Fruit fly (Drosophila melanogaster): ENCODE measurements around the gene mkg-p.

mkg-p gene

DNA sequence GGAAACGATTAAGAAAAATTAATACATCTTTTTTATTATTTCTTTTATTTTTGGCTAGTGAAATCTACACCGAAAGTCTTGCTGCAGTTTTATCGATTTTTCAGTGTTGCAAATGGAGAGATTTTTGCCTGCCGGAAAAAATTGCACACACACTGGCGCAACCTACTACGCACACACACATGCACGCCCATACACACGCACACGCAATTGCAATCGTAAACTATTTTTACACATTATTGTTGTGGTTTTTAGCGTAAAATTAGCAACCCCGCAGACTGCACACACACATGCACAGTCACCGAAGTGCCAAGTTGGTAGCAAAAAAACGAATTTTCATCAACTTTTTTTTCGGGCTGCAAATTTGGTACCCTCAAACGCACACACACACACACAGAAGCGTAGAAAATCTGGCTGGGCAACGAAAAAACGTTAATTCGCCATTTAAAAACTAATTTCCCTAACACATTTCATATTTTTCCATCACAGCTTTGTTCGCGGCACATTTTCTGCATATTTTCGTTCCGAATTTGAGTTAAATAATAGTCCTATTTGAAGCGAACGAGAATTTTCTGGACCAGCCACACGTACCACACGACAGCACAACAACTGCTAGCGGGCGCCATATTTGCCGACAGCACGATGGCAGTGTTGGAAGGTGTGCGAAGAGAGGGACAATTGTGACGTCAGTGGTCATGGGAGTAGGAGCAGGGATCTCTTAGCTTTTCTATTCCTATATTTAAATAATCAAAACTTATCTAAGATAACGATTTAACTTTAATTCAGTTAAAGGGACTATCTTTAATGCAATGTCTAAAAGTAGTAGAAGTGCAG, 36.9 kb upstream of the mkg-p start, which contains the start of gene Unr (continued):
- TF ChIP-seq cato (GFP tag; optimal IDR thresholded peaks at IDR 0.05; ENCODE audit: borderline replicate concordance) (peak; percentile 48), CG15479 (GFP tag; optimal IDR thresholded peaks at IDR 0.05) (peak; percentile 73), tap (tag; optimal IDR thresholded peaks at IDR 0.05) (peak; percentile 54), ato (GFP tag; IDR thresholded peaks at IDR 0.05; ENCODE audit: partially characterized antibody) (no peak), CG17359 (tag; optimal IDR thresholded peaks at IDR 0.05) (peak; percentile 78), corto (GFP tag; optimal IDR thresholded peaks at IDR 0.05) (peak; percentile 71), Antp (GFP tag; optimal IDR thresholded peaks at IDR 0.05) (peak; percentile 82), slbo (GFP tag; IDR thresholded peaks at IDR 0.05) (peak; percentile 89), Xbp1 (GFP tag; optimal IDR thresholded peaks at IDR 0.05) (peak; percentile 87), Lhr (GFP tag; optimal IDR thresholded peaks at IDR 0.05) (peak; percentile 3), CG32532 (GFP tag; IDR thresholded peaks at IDR 0.05) (peak; percentile 93), NK7.1 (GFP tag; optimal IDR thresholded peaks at IDR 0.05) (peak; percentile 78), grn (GFP tag; optimal IDR thresholded peaks at IDR 0.05) (peak; percentile 21), CG1233 (GFP tag; optimal IDR thresholded peaks at IDR 0.05) (peak; percentile 87), lilli (GFP tag; optimal IDR thresholded peaks at IDR 0.05) (peak; percentile 88), CG8924 (tag; optimal IDR thresholded peaks at IDR 0.05) (peak; percentile 70), Chrac-16 (GFP tag; optimal IDR thresholded peaks at IDR 0.05) (peak; percentile 82), dpn (GFP tag; optimal IDR thresholded peaks at IDR 0.05) (peak; percentile 83 to 86), cwo (GFP tag; optimal IDR thresholded peaks at IDR 0.05) (peak; percentile 51), CG4854 (GFP tag; optimal IDR thresholded peaks at IDR 0.05) (peak; percentile 65), CG12071 (GFP tag; optimal IDR thresholded peaks at IDR 0.05) (no peak), Poxn (GFP tag; IDR thresholded peaks at IDR 0.05) (no peak), Mrtf (GFP tag; IDR thresholded peaks at IDR 0.05) (peak; percentile 67; the same call in 2 of the 3 replicates), CG6272 (GFP tag; IDR thresholded peaks at IDR 0.05) (no peak), sc (optimal IDR thresholded peaks at IDR 0.05) (no peak), sc (GFP tag; optimal IDR thresholded peaks at IDR 0.05) (peak; percentile 22), Dll (GFP tag; IDR thresholded peaks at IDR 0.05; ENCODE audit: partially characterized antibody) (no peak), mam (GFP tag; optimal IDR thresholded peaks at IDR 0.05) (peak; percentile 91), Max (GFP tag; optimal IDR thresholded peaks at IDR 0.05) (peak; percentile 29), CG17802 (tag; optimal IDR thresholded peaks at IDR 0.05) (no peak), CG7839 (tag; optimal IDR thresholded peaks at IDR 0.05) (peak; percentile 81), Usf (GFP tag; optimal IDR thresholded peaks at IDR 0.05) (peak; percentile 36), Rfx (GFP tag; IDR thresholded peaks at IDR 0.05) (peak; percentile 92), sisA (GFP tag; IDR thresholded peaks at IDR 0.05) (peak; percentile 78), Hey (tag; optimal IDR thresholded peaks at IDR 0.05) (no peak), CG4424 (GFP tag; optimal IDR thresholded peaks at IDR 0.05) (peak; percentile 83), Gug (GFP tag; IDR thresholded peaks at IDR 0.05) (peak; percentile 95), CG10462 (GFP tag; optimal IDR thresholded peaks at IDR 0.05) (peak; percentile 46), D19A (tag; optimal IDR thresholded peaks at IDR 0.05) (peak; percentile 26), CG4404 (GFP tag; IDR thresholded peaks at IDR 0.05) (no peak), CG16779 (GFP tag; IDR thresholded peaks at IDR 0.05) (peak; percentile 83), CG17328 (GFP tag; IDR thresholded peaks at IDR 0.05) (peak; percentile 80), E2f1 (GFP tag; IDR thresholded peaks at IDR 0.05) (peak; percentile 75; the same call in 1 of the 2 replicates), bbx (GFP tag; IDR thresholded peaks at IDR 0.05; ENCODE audit: partially characterized antibody) (no peak), CG10366 (GFP tag; IDR thresholded peaks at IDR 0.05) (peak; percentile 77), sr (GFP tag; IDR thresholded peaks at IDR 0.05) (no peak), insv (GFP tag; optimal IDR thresholded peaks at IDR 0.05) (peak in 1 of 2 experiments; percentile 42), CG13894 (tag; optimal IDR thresholded peaks at IDR 0.05) (no peak), CG6175 (GFP tag; IDR thresholded peaks at IDR 0.05) (peak; percentile 78; the same call in 2 of the 3 replicates)

Measured in whole organism, embryonic.